Worm (Caenorhabditis elegans): Measurements from ENCODE around the gene K09C6.10.

Gene K09C6.10

ce11 chrV:879171-879570 is 40.0 kb downstream of the K09C6.10 start, which contains the start of gene srg-53:
Gene srg-53, plus strand, starts transcription at chrV:879471.
- TF ChIP-seq flt-1 (GFP tag; IDR thresholded peaks at IDR 0.05) = no peak

ce11 chrV:884324-884723 is 45.1 kb downstream of the K09C6.10 start, which contains the start of gene srj-38:
Gene srj-38, minus strand, starts transcription at chrV:884424.
- TF ChIP-seq cog-1 (tag; optimal IDR thresholded peaks at IDR 0.05) (no peak), tab-1 (GFP tag; IDR thresholded peaks at IDR 0.05) (no peak), T22C8.4 (GFP tag; IDR thresholded peaks at IDR 0.05) (no peak), med-1 (GFP tag; optimal IDR thresholded peaks at IDR 0.05; ENCODE audit: insufficient read depth) (no peak), ztf-23 (GFP tag; IDR thresholded peaks at IDR 0.05) (no peak), flt-1 (GFP tag; IDR thresholded peaks at IDR 0.05) (no peak), ref-1 (GFP tag; conservative IDR thresholded peaks at IDR 0.05) (no peak), klf-2 (GFP tag; conservative IDR thresholded peaks at IDR 0.05) (no peak), ztf-29 (GFP tag; IDR thresholded peaks at IDR 0.05) (no peak)

ce11 chrV:889216-889615 is 50.0 kb downstream of the K09C6.10 start, which contains the start of gene T02B11.6:
Gene T02B11.6, minus strand, starts transcription at chrV:889316.
- TF ChIP-seq flt-1 (GFP tag; IDR thresholded peaks at IDR 0.05) = no peak
- no peak for TF ChIP-seq ztf-29 (GFP tag; IDR thresholded peaks at IDR 0.05)
- no peak for TF ChIP-seq med-1 (GFP tag; optimal IDR thresholded peaks at IDR 0.05; ENCODE audit: insufficient read depth)
- no peak for TF ChIP-seq tab-1 (GFP tag; IDR thresholded peaks at IDR 0.05)
- no peak for TF ChIP-seq ztf-23 (GFP tag; IDR thresholded peaks at IDR 0.05)
- TF ChIP-seq T22C8.4 (GFP tag; IDR thresholded peaks at IDR 0.05) = no peak
- TF ChIP-seq cog-1 (tag; optimal IDR thresholded peaks at IDR 0.05) = no peak
- no peak for TF ChIP-seq ref-1 (GFP tag; conservative IDR thresholded peaks at IDR 0.05)
- no peak for TF ChIP-seq klf-2 (GFP tag; conservative IDR thresholded peaks at IDR 0.05)
